Worm (Caenorhabditis elegans) whole organism, L4/young adult: ENCODE results near the gene let-767.

Experiments
- W03F9.2 ChIP-seq: fragments of 150-350 bp; optimal IDR thresholded peaks from 2 replicates; lab custom pipeline; 2014; ENCODE audit warnings: missing biosample characterization, missing genetic modification characterization
- dao-5 ChIP-seq: sonication (generic microtip); optimal IDR thresholded peaks from 2 replicates; lab custom pipeline; 2016; ENCODE audit warnings: missing genotype, missing genetic modification characterization, moderate library complexity, missing compliant biosample characterization
- him-1 ChIP-seq: sonication (generic microtip); optimal IDR thresholded peaks from 2 replicates; lab custom pipeline; 2016; ENCODE audit warnings: missing genotype, missing genetic modification reagents, missing genetic modification characterization, missing compliant biosample characterization

ce11 chrIII:6373850-6374474, 34.2 kb upstream of the let-767 start:
- TF ChIP-seq dao-5 (tag; lab: Kevin White, UChicago) (no peak), him-1 (tag; lab: Kevin White, UChicago) (no peak), W03F9.2 (no peak)
